Worm (Caenorhabditis elegans) whole organism, late embryonic: ENCODE results near the gene ZK380.2.

Experiments
- C08G9.2 ChIP-seq: sonication (generic microtip); optimal IDR thresholded peaks from 2 replicates; lab custom pipeline; 2016; ENCODE audit warnings: mild to moderate bottlenecking, missing genetic modification characterization, moderate library complexity, missing compliant biosample characterization
- F13H6.1 ChIP-seq: sonication (generic microtip); optimal IDR thresholded peaks from 2 replicates; lab custom pipeline; 2016; ENCODE audit warnings: missing genetic modification characterization, missing compliant biosample characterization
- K02D7.2 ChIP-seq: sonication (generic microtip); optimal IDR thresholded peaks from 2 replicates; lab custom pipeline; 2017; ENCODE audit warnings: mild to moderate bottlenecking, missing genetic modification characterization, missing compliant biosample characterization
- K09A11.1 ChIP-seq: sonication (generic microtip); optimal IDR thresholded peaks from 2 replicates; lab custom pipeline; 2017; ENCODE audit warnings: antibody characterized with exemption, mild to moderate bottlenecking, missing genetic modification characterization, missing compliant biosample characterization; ENCODE audit not compliant: insufficient read depth
- Y22D7AL.16 ChIP-seq: sonication (generic microtip); optimal IDR thresholded peaks from 2 replicates; lab custom pipeline; 2016; ENCODE audit warnings: missing genetic modification characterization, missing compliant biosample characterization
- ahr-1 ChIP-seq: sonication (generic microtip); optimal IDR thresholded peaks from 2 replicates; lab custom pipeline; 2016; ENCODE audit warnings: missing genetic modification characterization, missing compliant biosample characterization
- ceh-14 ChIP-seq: sonication (generic microtip); optimal IDR thresholded peaks from 2 replicates; lab custom pipeline; 2016; ENCODE audit warnings: missing genotype, missing genetic modification characterization, missing compliant biosample characterization
- ceh-19 ChIP-seq: fragments of 200-800 bp; sonication (Bioruptor generic); optimal IDR thresholded peaks from 2 replicates; lab custom pipeline; 2018; ENCODE audit warnings: mild to moderate bottlenecking, missing genetic modification characterization, missing compliant biosample characterization
- ceh-31 ChIP-seq: sonication (generic microtip); optimal IDR thresholded peaks from 2 replicates; lab custom pipeline; 2016; ENCODE audit warnings: missing genetic modification characterization, missing compliant biosample characterization
- ceh-34 ChIP-seq: sonication (generic microtip); optimal IDR thresholded peaks from 2 replicates; lab custom pipeline; 2016; ENCODE audit warnings: mild to moderate bottlenecking, missing genetic modification characterization, missing compliant biosample characterization
- ceh-6 ChIP-seq: fragments of 200-800 bp; sonication (Bioruptor generic); optimal IDR thresholded peaks from 2 replicates; lab custom pipeline; 2018; ENCODE audit warnings: mild to moderate bottlenecking, missing genetic modification characterization, missing compliant biosample characterization
- che-1 ChIP-seq: sonication (generic microtip); optimal IDR thresholded peaks from 2 replicates; lab custom pipeline; 2016; ENCODE audit warnings: mild to moderate bottlenecking, missing genetic modification characterization, missing compliant biosample characterization
- elt-4 ChIP-seq: sonication (generic microtip); optimal IDR thresholded peaks from 2 replicates; lab custom pipeline; 2016; ENCODE audit warnings: missing genetic modification characterization, missing compliant biosample characterization
- eyg-1 ChIP-seq: sonication (generic microtip); optimal IDR thresholded peaks from 2 replicates; lab custom pipeline; 2016; ENCODE audit warnings: missing genotype, missing genetic modification characterization, missing compliant biosample characterization
- fax-1 ChIP-seq: sonication (generic microtip); optimal IDR thresholded peaks from 2 replicates; lab custom pipeline; 2016; ENCODE audit warnings: missing genotype, missing genetic modification characterization, missing compliant biosample characterization
- fkh-10 ChIP-seq: fragments of 150-350 bp; optimal IDR thresholded peaks from 2 replicates; lab custom pipeline; 2014; ENCODE audit warnings: missing biosample characterization, missing genetic modification reagents, missing genetic modification characterization
- hlh-15 ChIP-seq: sonication (generic microtip); optimal IDR thresholded peaks from 2 replicates; lab custom pipeline; 2016; ENCODE audit warnings: missing genetic modification characterization, missing compliant biosample characterization
- hlh-6 ChIP-seq: sonication (generic microtip); optimal IDR thresholded peaks from 2 replicates; lab custom pipeline; 2016; ENCODE audit warnings: missing genotype, missing genetic modification characterization, missing compliant biosample characterization
- lim-6 ChIP-seq: sonication (generic microtip); optimal IDR thresholded peaks from 2 replicates; lab custom pipeline; 2016; ENCODE audit warnings: missing genetic modification characterization, missing compliant biosample characterization
- nfya-1 ChIP-seq: sonication (generic microtip); optimal IDR thresholded peaks from 2 replicates; lab custom pipeline; 2017; ENCODE audit warnings: missing genetic modification characterization, mild to moderate bottlenecking, missing compliant biosample characterization, antibody characterized with exemption, moderate library complexity
- nhr-232 ChIP-seq: sonication (generic microtip); optimal IDR thresholded peaks from 2 replicates; lab custom pipeline; 2016; ENCODE audit warnings: missing genetic modification characterization, missing compliant biosample characterization
- npax-4 ChIP-seq: sonication (generic microtip); optimal IDR thresholded peaks from 2 replicates; lab custom pipeline; 2016; ENCODE audit warnings: missing genetic modification characterization, missing compliant biosample characterization
- pat-9 ChIP-seq: fragments of 200-800 bp; sonication (Bioruptor generic); optimal IDR thresholded peaks from 2 replicates; lab custom pipeline; 2018; ENCODE audit warnings: mild to moderate bottlenecking, missing genetic modification characterization, moderate library complexity, missing compliant biosample characterization
- pha-2 ChIP-seq: sonication (generic microtip); optimal IDR thresholded peaks from 2 replicates; lab custom pipeline; 2017; ENCODE audit warnings: mild to moderate bottlenecking, missing genetic modification characterization, missing compliant biosample characterization
- pros-1 ChIP-seq: fragments of 150-350 bp; optimal IDR thresholded peaks from 2 replicates; lab custom pipeline; 2014; ENCODE audit warnings: missing biosample characterization, missing genetic modification reagents, missing genetic modification characterization
- ref-2 ChIP-seq: sonication (generic microtip); optimal IDR thresholded peaks from 2 replicates; lab custom pipeline; 2016; ENCODE audit warnings: missing genetic modification characterization, missing compliant biosample characterization
- sox-2 ChIP-seq: fragments of 200-800 bp; sonication (Bioruptor generic); IDR thresholded peaks from 2 replicates; pipeline ENCODE4 v1.3.6; 2022; ENCODE audit warnings: missing genetic modification reagents, missing genetic modification characterization, missing compliant biosample characterization
- sox-4 ChIP-seq: sonication (generic microtip); optimal IDR thresholded peaks from 2 replicates; lab custom pipeline; 2017; ENCODE audit warnings: mild to moderate bottlenecking, missing genetic modification characterization, inconsistent platforms, missing compliant biosample characterization
- ttx-3 ChIP-seq: sonication (generic microtip); optimal IDR thresholded peaks from 2 replicates; lab custom pipeline; 2016; ENCODE audit warnings: missing genetic modification reagents, missing genetic modification characterization, missing compliant biosample characterization
- unc-42 ChIP-seq: sonication (generic microtip); optimal IDR thresholded peaks from 2 replicates; lab custom pipeline; 2016; ENCODE audit warnings: missing genotype, missing genetic modification characterization, missing compliant biosample characterization
- unc-55 ChIP-seq: sonication (generic microtip); optimal IDR thresholded peaks from 2 replicates; lab custom pipeline; 2017; ENCODE audit warnings: missing biosample characterization, missing genetic modification reagents, missing genetic modification characterization
- zip-5 ChIP-seq: sonication (generic microtip); optimal IDR thresholded peaks from 2 replicates; lab custom pipeline; 2016; ENCODE audit warnings: missing genetic modification characterization, missing compliant biosample characterization
- ztf-16 ChIP-seq: sonication (generic microtip); optimal IDR thresholded peaks from 2 replicates; lab custom pipeline; 2017; ENCODE audit warnings: missing genetic modification characterization, missing compliant biosample characterization

ZK380.2 gene

DNA sequence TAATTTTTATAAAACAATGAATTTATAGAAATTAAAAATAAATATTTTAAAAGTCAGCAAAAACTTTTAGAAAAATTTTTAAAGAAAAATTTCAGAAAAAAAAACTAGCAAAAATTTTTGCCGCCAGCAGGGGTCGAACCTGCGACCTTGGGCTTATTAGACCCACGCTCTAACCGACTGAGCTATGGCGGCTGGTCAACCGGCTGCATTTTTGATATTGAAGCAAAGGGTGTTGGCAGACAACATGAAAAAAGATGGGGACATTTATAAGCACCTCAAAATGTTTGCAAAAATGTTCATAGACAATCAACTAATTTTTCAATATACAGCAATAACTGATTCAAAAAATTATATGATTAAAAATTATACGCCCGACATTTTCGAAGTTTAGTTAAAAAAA is 41.3 kb upstream of the ZK380.2 start:
- no peak for TF ChIP-seq ahr-1 (tag; lab: Kevin White, UChicago)
- TF ChIP-seq Y22D7AL.16 (tag; lab: Kevin White, UChicago), result no peak
- no peak for TF ChIP-seq ref-2
- no peak for TF ChIP-seq sox-4
- no peak for TF ChIP-seq lim-6 (tag; lab: Kevin White, UChicago)
- no peak for TF ChIP-seq hlh-6
- no peak for TF ChIP-seq nhr-232
- no peak for TF ChIP-seq zip-5 (tag; lab: Kevin White, UChicago)
- TF ChIP-seq C08G9.2, result no peak
- TF ChIP-seq pat-9 (tag; lab: Kevin White, UChicago), result no peak
- no peak for TF ChIP-seq ceh-19 (GFP tag; lab: Kevin White, UChicago)
- TF ChIP-seq ttx-3 (tag; lab: Kevin White, UChicago), result no peak
- no peak for TF ChIP-seq K02D7.2 (tag; lab: Kevin White, UChicago)
- no peak for TF ChIP-seq eyg-1
- TF ChIP-seq nfya-1 (tag; lab: Kevin White, UChicago), result no peak
- TF ChIP-seq fax-1, result no peak
- TF ChIP-seq ztf-16 (tag; lab: Kevin White, UChicago), result no peak
- TF ChIP-seq ceh-34 (tag; lab: Kevin White, UChicago), result no peak
- TF ChIP-seq F13H6.1 (tag; lab: Kevin White, UChicago), result no peak
- no peak for TF ChIP-seq npax-4

DNA sequence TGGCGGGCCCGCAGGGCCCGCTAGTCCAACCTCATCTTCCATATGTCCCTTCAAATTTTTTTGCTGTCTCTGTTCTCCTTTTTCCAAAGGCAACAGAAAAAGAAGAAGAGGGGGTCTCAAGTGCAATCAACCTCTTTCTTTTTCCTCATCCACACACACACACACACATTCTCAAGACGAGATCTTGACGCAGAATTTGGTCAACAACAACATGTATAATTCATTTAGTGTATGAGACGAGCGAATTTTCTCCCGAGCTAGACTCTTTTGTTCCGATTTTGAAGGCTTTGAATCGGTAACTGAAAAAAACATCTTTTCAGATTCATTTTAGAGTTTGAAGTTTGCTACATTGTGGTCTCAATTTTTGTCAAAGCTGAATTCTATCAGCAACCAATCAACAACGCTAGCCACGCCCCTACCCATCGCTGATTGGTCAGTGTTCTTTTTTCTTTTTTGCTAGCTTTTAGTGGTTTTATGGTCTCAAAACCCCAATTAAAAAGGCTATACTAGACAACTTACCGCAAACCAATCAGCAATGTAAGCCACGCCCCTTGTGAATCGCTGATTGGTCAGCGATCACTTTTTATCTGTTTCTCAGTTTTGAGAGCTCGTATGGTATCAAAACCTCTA is 33.1 kb upstream of the ZK380.2 start:
- no peak for TF ChIP-seq pros-1 (tag; lab: Kevin White, UChicago)
- TF ChIP-seq nfya-1 (tag; lab: Kevin White, UChicago), result peak; percentile 90
- no peak for TF ChIP-seq ahr-1 (tag; lab: Kevin White, UChicago)
- peak; percentile 51 for TF ChIP-seq unc-42 (tag; lab: Kevin White, UChicago)

DNA sequence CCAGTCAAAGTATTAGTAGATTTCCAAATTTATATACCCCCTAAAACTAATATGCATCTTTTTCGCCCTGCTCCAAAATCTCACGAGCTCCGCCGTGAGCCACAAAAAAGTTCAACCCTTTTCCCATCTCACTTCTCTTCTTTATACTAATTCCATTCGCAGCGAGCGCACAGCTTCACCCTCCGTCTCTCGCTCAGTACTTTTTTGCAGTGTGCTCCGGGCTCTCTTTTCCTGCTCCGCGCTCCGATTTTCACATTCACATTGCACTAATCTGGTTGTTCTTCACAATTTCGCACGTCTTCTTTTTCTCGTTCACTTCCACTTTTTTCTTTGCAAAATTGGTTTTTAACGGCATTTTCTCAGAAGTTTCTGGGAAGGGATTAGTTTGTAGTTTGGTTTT is 32.0 kb upstream of the ZK380.2 start:
- no peak for TF ChIP-seq ttx-3 (tag; lab: Kevin White, UChicago)
- TF ChIP-seq hlh-15, result no peak
- peak; percentile 83 for TF ChIP-seq unc-42 (tag; lab: Kevin White, UChicago)
- no peak for TF ChIP-seq elt-4 (tag; lab: Kevin White, UChicago)
- TF ChIP-seq unc-55 (GFP tag; lab: Kevin White, UChicago), result no peak

DNA sequence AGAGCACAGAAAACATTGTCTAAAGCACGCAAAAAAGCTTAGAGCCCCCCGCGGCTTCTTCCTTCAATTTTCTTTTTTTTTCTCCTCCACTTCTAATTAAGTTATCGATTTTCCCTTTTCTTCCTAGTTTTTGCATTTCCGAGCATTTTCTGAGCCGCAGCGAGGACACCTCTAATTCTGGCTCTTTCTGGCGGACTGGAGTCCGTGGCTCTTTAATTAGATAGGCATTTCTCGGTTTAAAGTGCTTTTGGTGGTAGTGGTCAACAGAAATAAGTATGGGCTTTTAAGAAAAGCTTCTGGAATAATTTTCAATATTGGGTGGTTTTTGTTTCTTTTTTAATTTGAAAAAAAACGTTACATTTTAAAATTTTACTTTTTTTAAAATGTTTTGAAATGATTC is 29.7 kb upstream of the ZK380.2 start:
- TF ChIP-seq sox-2 (GFP tag; lab: Robert Waterston, UW) (no peak), unc-42 (tag; lab: Kevin White, UChicago) (peak; percentile 68), nfya-1 (tag; lab: Kevin White, UChicago) (no peak), ahr-1 (tag; lab: Kevin White, UChicago) (no peak), F13H6.1 (tag; lab: Kevin White, UChicago) (no peak), K09A11.1 (no peak), ceh-31 (tag; lab: Kevin White, UChicago) (peak; percentile 40), ref-2 (no peak), ceh-14 (tag; lab: Kevin White, UChicago) (peak; percentile 15), pha-2 (no peak)

DNA sequence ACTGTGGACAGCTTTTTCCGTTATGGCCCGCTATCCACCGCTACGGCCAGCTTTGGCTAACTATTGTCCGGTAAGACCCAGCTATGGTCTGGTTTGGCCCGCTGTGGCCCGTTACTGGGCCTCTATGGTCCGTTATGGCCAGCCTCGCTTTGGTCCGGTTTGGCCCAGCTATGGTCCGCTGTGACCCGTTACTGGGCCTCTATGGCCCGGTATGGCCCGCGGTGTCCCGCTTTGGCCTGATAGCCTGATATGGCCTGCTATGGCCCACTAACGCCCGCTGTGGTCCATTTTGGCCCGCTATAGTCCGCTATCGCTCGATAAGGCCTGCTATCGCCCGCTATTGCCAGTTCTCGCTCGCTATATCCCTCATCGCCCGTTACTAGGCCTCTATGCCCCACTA is 28.7 kb upstream of the ZK380.2 start:
- TF ChIP-seq K02D7.2 (tag; lab: Kevin White, UChicago) (peak; percentile 8), hlh-6 (peak; percentile 57), fkh-10 (no peak), ceh-34 (tag; lab: Kevin White, UChicago) (no peak), che-1 (tag; lab: Kevin White, UChicago) (no peak), ceh-6 (no peak), C08G9.2 (no peak)
- TF ChIP-seq, all 69 proteins: peak for 2
